Fruit fly (Drosophila melanogaster) whole organism, pupa: Measurements from ENCODE around the gene CG43083.

Experiments
- CG10348 ChIP-seq: fragments of 200-800 bp; sonication (Bioruptor generic); IDR thresholded peaks from 2 replicates; pipeline ENCODE4 v1.3.6; 2022; ENCODE audit warnings: missing biosample characterization, missing genetic modification characterization
- CG12605 ChIP-seq: fragments of 200-800 bp; sonication (Bioruptor generic); IDR thresholded peaks from 2 replicates; pipeline ENCODE4 v1.3.6; 2022; ENCODE audit warnings: missing biosample characterization, missing genetic modification characterization
- CG14655 ChIP-seq: fragments of 200-800 bp; sonication (Bioruptor generic); optimal IDR thresholded peaks from 3 replicates; lab custom pipeline; 2017; ENCODE audit warnings: mild to moderate bottlenecking, missing biosample characterization, missing genetic modification reagents, missing genetic modification characterization
- CG15710 ChIP-seq: fragments of 200-800 bp; sonication (Bioruptor generic); optimal IDR thresholded peaks from 2 replicates; lab custom pipeline; 2018; ENCODE audit warnings: missing biosample characterization, mild to moderate bottlenecking, missing genetic modification characterization, moderate library complexity
- CG17806 ChIP-seq: fragments of 200-800 bp; sonication (Bioruptor generic); optimal IDR thresholded peaks from 2 replicates; lab custom pipeline; 2018; ENCODE audit warnings: missing biosample characterization, mild to moderate bottlenecking, missing genetic modification characterization, moderate library complexity
- CG32121 ChIP-seq: fragments of 200-800 bp; sonication (Bioruptor generic); IDR thresholded peaks from 2 replicates; pipeline ENCODE4 v1.3.6; 2022; ENCODE audit warnings: missing biosample characterization, missing genetic modification characterization
- CG34367 ChIP-seq: fragments of 200-800 bp; sonication (Bioruptor generic); optimal IDR thresholded peaks from 2 replicates; lab custom pipeline; 2018; ENCODE audit warnings: missing biosample characterization, mild to moderate bottlenecking, missing genetic modification characterization
- CG8159 ChIP-seq: fragments of 200-800 bp; sonication (Bioruptor generic); optimal IDR thresholded peaks from 3 replicates; lab custom pipeline; 2018; ENCODE audit warnings: missing biosample characterization, mild to moderate bottlenecking, missing genetic modification characterization, moderate library complexity
- CG9948 ChIP-seq: fragments of 200-800 bp; sonication (Bioruptor generic); optimal IDR thresholded peaks from 2 replicates; lab custom pipeline; 2018; ENCODE audit warnings: missing biosample characterization, mild to moderate bottlenecking, missing genetic modification characterization, moderate library complexity
- EcR ChIP-seq: fragments of 200-800 bp; sonication (Bioruptor generic); optimal IDR thresholded peaks from 3 replicates; lab custom pipeline; 2019; ENCODE audit warnings: missing biosample characterization, missing genetic modification characterization, mild to moderate bottlenecking, moderate library complexity, missing genetic modification reagents
- Pif1A ChIP-seq: fragments of 200-800 bp; sonication (Bioruptor generic); optimal IDR thresholded peaks from 3 replicates; lab custom pipeline; 2016; ENCODE audit warnings: missing biosample characterization, missing genetic modification characterization
- Pif1B ChIP-seq: fragments of 200-800 bp; sonication (Bioruptor generic); optimal IDR thresholded peaks from 3 replicates; lab custom pipeline; 2016; ENCODE audit warnings: missing biosample characterization, missing genetic modification characterization
- Snoo ChIP-seq: fragments of 200-800 bp; sonication (Bioruptor generic); optimal IDR thresholded peaks from 3 replicates; lab custom pipeline; 2017; ENCODE audit warnings: missing biosample characterization, mild to moderate bottlenecking, missing genetic modification characterization, inconsistent platforms
- fd96Ca ChIP-seq: fragments of 200-800 bp; sonication (Bioruptor generic); IDR thresholded peaks from 3 replicates; pipeline ENCODE4 v1.3.6; 2022; ENCODE audit warnings: missing biosample characterization, missing genetic modification characterization

dm6 chr3L:15661567-15661966 is 13.2 kb downstream of the CG43083 start, which contains the start of gene CG43082:
- TF ChIP-seq CG15710 (tag; lab: Kevin White, UChicago) (no peak), CG14655 (no peak), EcR (GFP tag; lab: Kevin White, UChicago) (no peak), Pif1A (GFP tag; lab: Kevin White, UChicago) (no peak), CG12605 (GFP tag; lab: Robert Waterston, UW) (no peak), Pif1B (GFP tag; lab: Kevin White, UChicago) (no peak), CG10348 (no peak), fd96Ca (GFP tag; lab: Robert Waterston, UW) (no peak), CG9948 (no peak), CG32121 (GFP tag; lab: Robert Waterston, UW) (no peak), CG34367 (tag; lab: Kevin White, UChicago) (no peak), Snoo (no peak), CG17806 (no peak), CG8159 (tag; lab: Kevin White, UChicago) (no peak)
